Fruit fly (Drosophila melanogaster) whole organism, wandering third instar larva: ENCODE data around the gene CG1637.

Experiments
- sv ChIP-seq: fragments of 200-800 bp; sonication (Bioruptor generic); optimal IDR thresholded peaks from 3 replicates; lab custom pipeline; 2016; ENCODE audit warnings: missing biosample characterization, missing genetic modification characterization
- tai ChIP-seq: sonication (Bioruptor generic); optimal IDR thresholded peaks from 2 replicates; lab custom pipeline; 2016; ENCODE audit warnings: missing biosample characterization, missing genetic modification characterization

DNA sequence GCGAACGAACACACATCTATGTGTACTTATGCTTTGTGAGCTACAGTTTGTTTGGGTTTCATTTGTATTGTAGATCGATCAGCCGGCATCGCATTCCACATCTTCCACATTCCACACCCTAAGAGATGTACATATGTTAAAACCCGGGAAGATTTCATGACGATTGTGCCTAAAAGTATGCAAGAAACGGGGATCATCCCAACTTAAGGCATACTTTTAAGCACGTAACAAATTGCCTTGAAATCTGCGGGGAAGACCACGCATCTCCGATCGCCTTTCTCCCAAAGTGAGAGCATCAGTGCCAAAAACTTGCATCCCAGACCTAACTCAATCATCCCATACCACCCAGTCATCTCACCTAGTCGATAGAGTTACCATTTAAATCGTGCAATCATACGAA is 44.0 kb upstream of the CG1637 start:
- TF ChIP-seq sv (GFP tag; lab: Kevin White, UChicago) (no peak), tai (GFP tag; lab: Kevin White, UChicago) (no peak)
